Fruit fly (Drosophila melanogaster) whole organism, embryonic: ENCODE measurements around the gene Ror.

Experiments
- Adf1 ChIP-seq: fragments of 200-800 bp; sonication (Bioruptor generic); IDR thresholded peaks from 2 replicates; pipeline ENCODE4 v1.3.6; 2022; ENCODE audit warnings: missing biosample characterization, missing genetic modification characterization
- B-H1 ChIP-seq: fragments of 200-800 bp; sonication (Bioruptor generic); IDR thresholded peaks from 3 replicates; pipeline ENCODE4 v1.3.6; 2022; ENCODE audit warnings: missing biosample characterization, missing genetic modification characterization
- BtbVII ChIP-seq: fragments of 200-800 bp; sonication (Bioruptor generic); optimal IDR thresholded peaks from 3 replicates; lab custom pipeline; 2017; ENCODE audit warnings: missing biosample characterization, mild to moderate bottlenecking, missing genetic modification characterization
- CG10565 ChIP-seq: fragments of 200-800 bp; sonication (Bioruptor generic); optimal IDR thresholded peaks from 3 replicates; lab custom pipeline; 2016; ENCODE audit warnings: missing biosample characterization, mild to moderate bottlenecking, missing genetic modification characterization
- CG11398 ChIP-seq: fragments of 200-800 bp; sonication (Bioruptor generic); optimal IDR thresholded peaks from 2 replicates; lab custom pipeline; 2016; ENCODE audit warnings: missing biosample characterization, missing genetic modification characterization
- CG12391 ChIP-seq: fragments of 200-800 bp; sonication (Bioruptor generic); optimal IDR thresholded peaks from 3 replicates; lab custom pipeline; 2018; ENCODE audit warnings: missing biosample characterization, mild to moderate bottlenecking, missing genetic modification characterization, moderate library complexity
- CG12942 ChIP-seq: fragments of 200-800 bp; sonication (Bioruptor generic); optimal IDR thresholded peaks from 3 replicates; lab custom pipeline; 2016; ENCODE audit warnings: missing biosample characterization, missing genetic modification characterization
- CG13123 ChIP-seq: fragments of 200-800 bp; sonication (Bioruptor generic); optimal IDR thresholded peaks from 2 replicates; lab custom pipeline; 2016; ENCODE audit warnings: missing biosample characterization, missing genetic modification characterization
- CG14441 ChIP-seq: fragments of 200-800 bp; sonication (Bioruptor generic); IDR thresholded peaks from 2 replicates; pipeline ENCODE4 v1.3.6; 2022; ENCODE audit warnings: missing biosample characterization, missing genetic modification characterization
- CG1602 ChIP-seq: fragments of 200-800 bp; sonication (Bioruptor generic); optimal IDR thresholded peaks from 3 replicates; lab custom pipeline; 2016; ENCODE audit warnings: missing biosample characterization, missing genetic modification characterization
- CG17829 ChIP-seq: fragments of 200-800 bp; optimal IDR thresholded peaks from 2 replicates; lab custom pipeline; 2019; ENCODE audit warnings: missing biosample characterization, mild to moderate bottlenecking, missing genetic modification characterization, moderate library complexity
- CG3065 ChIP-seq: fragments of 200-800 bp; sonication (Bioruptor generic); optimal IDR thresholded peaks from 2 replicates; lab custom pipeline; 2016; ENCODE audit warnings: missing biosample characterization, missing genetic modification characterization
- CG31365 ChIP-seq: fragments of 200-800 bp; sonication (Bioruptor generic); optimal IDR thresholded peaks from 2 replicates; lab custom pipeline; 2018; ENCODE audit warnings: missing biosample characterization, mild to moderate bottlenecking, missing genetic modification characterization
- CG3838 ChIP-seq: fragments of 200-800 bp; sonication (Bioruptor generic); optimal IDR thresholded peaks from 3 replicates; lab custom pipeline; 2016; ENCODE audit warnings: missing biosample characterization, missing genetic modification characterization
- CG42726 ChIP-seq: fragments of 200-800 bp; sonication (Bioruptor generic); IDR thresholded peaks from 2 replicates; pipeline ENCODE4 v1.3.6; 2022; ENCODE audit warnings: missing biosample characterization, missing genetic modification characterization; ENCODE audit not compliant: partially characterized antibody
- CG6689 ChIP-seq: fragments of 200-800 bp; sonication (Bioruptor generic); IDR thresholded peaks from 2 replicates; pipeline ENCODE4 v1.3.6; 2022; ENCODE audit warnings: missing biosample characterization, missing genetic modification characterization
- CG7271 ChIP-seq: fragments of 200-800 bp; sonication (Bioruptor generic); optimal IDR thresholded peaks from 2 replicates; lab custom pipeline; 2018; ENCODE audit warnings: missing biosample characterization, mild to moderate bottlenecking, missing genetic modification characterization, moderate library complexity
- CG7987 ChIP-seq: fragments of 200-800 bp; sonication (Bioruptor generic); optimal IDR thresholded peaks from 2 replicates; lab custom pipeline; 2018; ENCODE audit warnings: missing biosample characterization, mild to moderate bottlenecking, missing genetic modification characterization, moderate library complexity
- CG9727 ChIP-seq: fragments of 200-800 bp; sonication (Bioruptor generic); optimal IDR thresholded peaks from 3 replicates; lab custom pipeline; 2017; ENCODE audit warnings: missing biosample characterization, mild to moderate bottlenecking, missing genetic modification characterization
- Dref ChIP-seq: fragments of 200-800 bp; sonication (Bioruptor generic); IDR thresholded peaks from 2 replicates; pipeline ENCODE4 v1.3.6; 2022; ENCODE audit warnings: missing biosample characterization, missing genetic modification characterization
- Elba2 ChIP-seq: fragments of 200-800 bp; sonication (Bioruptor generic); optimal IDR thresholded peaks from 3 replicates; lab custom pipeline; 2016; ENCODE audit warnings: missing biosample characterization, missing genetic modification characterization
- Fer3 ChIP-seq: fragments of 200-800 bp; sonication (Bioruptor generic); optimal IDR thresholded peaks from 2 replicates; lab custom pipeline; 2018; ENCODE audit warnings: missing biosample characterization, mild to moderate bottlenecking, missing genetic modification characterization, moderate library complexity
- Hr51 ChIP-seq, 2 experiments: fragments of 200-800 bp; sonication (Bioruptor generic); optimal IDR thresholded peaks; 2 replicates in 1 of 2; 3 replicates in 1 of 2; lab custom pipeline; 2016 to 2018; ENCODE audit warnings: missing biosample characterization in 2 of 2, missing genetic modification characterization in 2 of 2, mild to moderate bottlenecking in 1 of 2, moderate library complexity in 1 of 2
- PHDP ChIP-seq: fragments of 200-800 bp; sonication (Bioruptor generic); optimal IDR thresholded peaks from 3 replicates; lab custom pipeline; 2018; ENCODE audit warnings: missing biosample characterization, mild to moderate bottlenecking, missing genetic modification characterization, moderate library complexity
- Spps ChIP-seq: fragments of 200-800 bp; sonication (Bioruptor generic); optimal IDR thresholded peaks from 2 replicates; lab custom pipeline; 2018; ENCODE audit warnings: missing biosample characterization, mild to moderate bottlenecking, missing genetic modification characterization
- TFAM ChIP-seq: fragments of 200-800 bp; sonication (Bioruptor generic); optimal IDR thresholded peaks from 2 replicates; lab custom pipeline; 2017; ENCODE audit warnings: missing biosample characterization, missing genetic modification characterization, inconsistent platforms
- bab2 ChIP-seq: fragments of 200-800 bp; sonication (Bioruptor generic); optimal IDR thresholded peaks from 2 replicates; lab custom pipeline; 2016; ENCODE audit warnings: missing biosample characterization, missing genetic modification characterization
- br ChIP-seq: fragments of >200 bp; optimal IDR thresholded peaks from 2 replicates; lab custom pipeline; 2017
- cg ChIP-seq: fragments of 200-800 bp; sonication (Bioruptor generic); optimal IDR thresholded peaks from 3 replicates; lab custom pipeline; 2019; ENCODE audit warnings: missing biosample characterization, mild to moderate bottlenecking, missing genetic modification characterization, moderate library complexity
- chn ChIP-seq: fragments of 200-800 bp; sonication (Bioruptor generic); optimal IDR thresholded peaks from 2 replicates; lab custom pipeline; 2016; ENCODE audit warnings: missing biosample characterization, missing genetic modification characterization
- crc ChIP-seq: fragments of 200-800 bp; sonication (Bioruptor generic); optimal IDR thresholded peaks from 2 replicates; lab custom pipeline; 2016; ENCODE audit warnings: missing biosample characterization, missing genetic modification characterization
- cwo ChIP-seq: fragments of 200-800 bp; sonication (Bioruptor generic); optimal IDR thresholded peaks from 3 replicates; lab custom pipeline; 2017; ENCODE audit warnings: missing biosample characterization, missing genetic modification characterization, mild to moderate bottlenecking, moderate library complexity, missing genetic modification reagents
- ems ChIP-seq: fragments of 200-800 bp; sonication (Bioruptor generic); optimal IDR thresholded peaks from 3 replicates; lab custom pipeline; 2016; ENCODE audit warnings: missing biosample characterization, missing genetic modification characterization
- ewg ChIP-seq: fragments of 200-800 bp; sonication (Bioruptor generic); optimal IDR thresholded peaks from 3 replicates; lab custom pipeline; 2017; ENCODE audit warnings: mild to moderate bottlenecking, missing biosample characterization, missing genetic modification reagents, missing genetic modification characterization
- exex ChIP-seq: fragments of 200-800 bp; sonication (Bioruptor generic); optimal IDR thresholded peaks from 4 replicates; lab custom pipeline; 2018; ENCODE audit warnings: missing biosample characterization, mild to moderate bottlenecking, missing genetic modification characterization, moderate library complexity
- fru ChIP-seq: fragments of >200 bp; optimal IDR thresholded peaks from 2 replicates; lab custom pipeline; 2017
- gsb ChIP-seq: fragments of 200-800 bp; sonication (Bioruptor generic); IDR thresholded peaks from 2 replicates; pipeline ENCODE4 v1.3.6; 2022; ENCODE audit warnings: missing biosample characterization, missing genetic modification characterization
- her ChIP-seq: fragments of 200-800 bp; sonication (Bioruptor generic); optimal IDR thresholded peaks from 2 replicates; lab custom pipeline; 2016; ENCODE audit warnings: missing biosample characterization, missing genetic modification characterization
- jumu ChIP-seq: fragments of 200-800 bp; sonication (Bioruptor generic); optimal IDR thresholded peaks from 3 replicates; lab custom pipeline; 2016; ENCODE audit warnings: missing biosample characterization, missing genetic modification characterization
- kni ChIP-seq: fragments of 200-800 bp; sonication (Bioruptor generic); optimal IDR thresholded peaks from 3 replicates; lab custom pipeline; 2017; ENCODE audit warnings: mild to moderate bottlenecking, missing biosample characterization, missing genetic modification reagents, missing genetic modification characterization
- lola ChIP-seq, 3 experiments: fragments of >200 bp in 2 of 3; fragments of 200-800 bp in 1 of 3; sonication (Bioruptor generic) in 1 of 3; optimal IDR thresholded peaks; 2 replicates each; lab custom pipeline; 2017 to 2019; ENCODE audit warnings: missing biosample characterization in 3 of 3, missing genetic modification characterization in 3 of 3, mild to moderate bottlenecking in 1 of 3, moderate library complexity in 1 of 3
- nom ChIP-seq: fragments of 200-800 bp; sonication (Bioruptor generic); optimal IDR thresholded peaks from 2 replicates; lab custom pipeline; 2017; ENCODE audit warnings: missing biosample characterization, missing genetic modification characterization, mild to moderate bottlenecking, moderate library complexity, missing genetic modification reagents
- odd ChIP-seq: fragments of 200-800 bp; sonication (Bioruptor generic); optimal IDR thresholded peaks from 2 replicates; lab custom pipeline; 2017; ENCODE audit warnings: missing biosample characterization, mild to moderate bottlenecking, missing genetic modification characterization
- peb ChIP-seq: fragments of 200-800 bp; sonication (Bioruptor generic); IDR thresholded peaks from 2 replicates; pipeline ENCODE4 v1.3.6; 2022; ENCODE audit warnings: missing biosample characterization, missing genetic modification characterization
- sd ChIP-seq: fragments of 200-800 bp; sonication (Bioruptor generic); optimal IDR thresholded peaks from 3 replicates; lab custom pipeline; 2018; ENCODE audit warnings: missing biosample characterization, mild to moderate bottlenecking, missing genetic modification characterization, moderate library complexity
- sima ChIP-seq: fragments of 200-800 bp; sonication (Bioruptor generic); optimal IDR thresholded peaks from 2 replicates; lab custom pipeline; 2016; ENCODE audit warnings: missing biosample characterization, missing genetic modification characterization
- slp2 ChIP-seq: fragments of 200-800 bp; sonication (Bioruptor generic); optimal IDR thresholded peaks from 2 replicates; lab custom pipeline; 2016; ENCODE audit warnings: missing biosample characterization, missing genetic modification characterization
- ttk ChIP-seq: fragments of 200-800 bp; sonication (Bioruptor generic); IDR thresholded peaks from 2 replicates; pipeline ENCODE4 v2.1.2; 2022; ENCODE audit warnings: missing biosample characterization, missing genetic modification characterization
- unc-4 ChIP-seq: fragments of 200-800 bp; sonication (Bioruptor generic); IDR thresholded peaks from 2 replicates; pipeline ENCODE4 v1.3.6; 2022; ENCODE audit warnings: missing biosample characterization, missing genetic modification characterization; ENCODE audit not compliant: partially characterized antibody
- unpg ChIP-seq: fragments of 200-800 bp; sonication (Bioruptor generic); optimal IDR thresholded peaks from 3 replicates; lab custom pipeline; 2018; ENCODE audit warnings: missing biosample characterization, mild to moderate bottlenecking, missing genetic modification characterization, moderate library complexity
- wor ChIP-seq: fragments of 200-800 bp; sonication (Bioruptor generic); IDR thresholded peaks from 2 replicates; pipeline ENCODE4 v1.3.6; 2022; ENCODE audit warnings: missing biosample characterization, missing genetic modification characterization
- zf30C ChIP-seq: fragments of 200-800 bp; sonication (Bioruptor generic); optimal IDR thresholded peaks from 3 replicates; lab custom pipeline; 2018; ENCODE audit warnings: missing biosample characterization, mild to moderate bottlenecking, missing genetic modification characterization

The Ror gene

dm6 chr2L:10298306-10298705, 46.7 kb downstream of the Ror start (continued):
- TF ChIP-seq ttk (no peak), Adf1 (GFP tag; lab: Robert Waterston, UW) (no peak), CG3065 (GFP tag; lab: Kevin White, UChicago) (no peak), ewg (no peak), PHDP (tag; lab: Kevin White, UChicago) (no peak), odd (GFP tag; lab: Kevin White, UChicago) (no peak), gsb (GFP tag; lab: Robert Waterston, UW) (no peak), CG31365 (tag; lab: Kevin White, UChicago) (peak; percentile 98), CG14441 (no peak), chn (GFP tag; lab: Kevin White, UChicago) (no peak), CG10565 (GFP tag; lab: Kevin White, UChicago) (no peak), B-H1 (no peak), CG42726 (GFP tag; lab: Robert Waterston, UW) (no peak), CG1602 (no peak), peb (no peak), kni (GFP tag; lab: Kevin White, UChicago) (no peak), Fer3 (tag; lab: Kevin White, UChicago) (no peak), cg (GFP tag; lab: Kevin White, UChicago) (no peak), jumu (GFP tag; lab: Kevin White, UChicago) (peak; percentile 26), sima (GFP tag; lab: Kevin White, UChicago) (no peak), CG11398 (GFP tag; lab: Kevin White, UChicago) (no peak), crc (no peak), wor (GFP tag; lab: Robert Waterston, UW) (no peak), Spps (tag; lab: Kevin White, UChicago) (no peak), lola (GFP tag; optimal IDR thresholded peaks at IDR 0.05; lab: Kevin White, UChicago) (no peak), cwo (GFP tag; lab: Kevin White, UChicago) (no peak), ems (GFP tag; lab: Kevin White, UChicago) (no peak), br (no peak), nom (GFP tag; lab: Kevin White, UChicago) (no peak), fru (lab: Kevin White, UChicago) (no peak), exex (no peak), zf30C (GFP tag; lab: Kevin White, UChicago) (no peak), slp2 (GFP tag; lab: Kevin White, UChicago) (no peak), sd (tag; lab: Kevin White, UChicago) (peak; percentile 95), CG3838 (GFP tag; lab: Kevin White, UChicago) (no peak), unpg (GFP tag; lab: Kevin White, UChicago) (no peak), CG17829 (tag; lab: Kevin White, UChicago) (peak; percentile 8), bab2 (no peak), CG6689 (GFP tag; lab: Robert Waterston, UW) (no peak), CG7987 (no peak), her (GFP tag; lab: Kevin White, UChicago) (peak; percentile 16), CG12391 (tag; lab: Kevin White, UChicago) (no peak), CG9727 (no peak), BtbVII (GFP tag; lab: Kevin White, UChicago) (no peak), CG7271 (no peak), Hr51 (GFP tag; optimal IDR thresholded peaks at IDR 0.05; lab: Kevin White, UChicago) (no peak), Elba2 (GFP tag; lab: Kevin White, UChicago) (no peak), CG12942 (GFP tag; lab: Kevin White, UChicago) (no peak), TFAM (GFP tag; lab: Kevin White, UChicago) (no peak), CG13123 (GFP tag; lab: Kevin White, UChicago) (no peak), Dref (GFP tag; lab: Robert Waterston, UW) (peak; percentile 37; the same call in 1 of the 2 replicates), unc-4 (GFP tag; lab: Robert Waterston, UW) (no peak)
